Worm (Caenorhabditis elegans) whole organism, L4/young adult: Measurements from ENCODE around the gene pbs-3.

Source experiments
- W03F9.2 ChIP-seq: fragments of 150-350 bp; optimal IDR thresholded peaks from 2 replicates; lab custom pipeline; 2014; ENCODE audit warnings: missing biosample characterization, missing genetic modification characterization
- dao-5 ChIP-seq: sonication (generic microtip); optimal IDR thresholded peaks from 2 replicates; lab custom pipeline; 2016; ENCODE audit warnings: missing genotype, missing genetic modification characterization, moderate library complexity, missing compliant biosample characterization
- him-1 ChIP-seq: sonication (generic microtip); optimal IDR thresholded peaks from 2 replicates; lab custom pipeline; 2016; ENCODE audit warnings: missing genotype, missing genetic modification reagents, missing genetic modification characterization, missing compliant biosample characterization

- TF ChIP-seq him-1 (tag; lab: Kevin White, UChicago): no peak
- TF ChIP-seq dao-5: no peak
- no peak for TF ChIP-seq W03F9.2
These were observed 30.5 kb downstream of the pbs-3 start for ce11 chrII:4924729-4925128.
